Fruit fly (Drosophila melanogaster) whole organism, embryonic: ENCODE data around the gene CG13085.
A peak's percentile ranks its signal among the peaks of the same experiment; 100 is the strongest.

Source experiments
- CG10431 ChIP-seq: fragments of 200-800 bp; sonication (Bioruptor generic); optimal IDR thresholded peaks from 3 replicates; lab custom pipeline; 2018; ENCODE audit warnings: missing biosample characterization, mild to moderate bottlenecking, missing genetic modification characterization
- CG10543 ChIP-seq: fragments of 200-800 bp; sonication (Bioruptor generic); optimal IDR thresholded peaks from 3 replicates; lab custom pipeline; 2017; ENCODE audit warnings: missing biosample characterization, mild to moderate bottlenecking, missing genetic modification characterization, moderate library complexity
- CG10565 ChIP-seq: fragments of 200-800 bp; sonication (Bioruptor generic); optimal IDR thresholded peaks from 3 replicates; lab custom pipeline; 2016; ENCODE audit warnings: missing biosample characterization, mild to moderate bottlenecking, missing genetic modification characterization
- CG10979 ChIP-seq: fragments of 200-800 bp; sonication (Bioruptor generic); optimal IDR thresholded peaks from 2 replicates; lab custom pipeline; 2018; ENCODE audit warnings: missing biosample characterization, mild to moderate bottlenecking, missing genetic modification characterization, moderate library complexity
- CG11247 ChIP-seq: fragments of 200-800 bp; sonication (Bioruptor generic); IDR thresholded peaks from 2 replicates; pipeline ENCODE4 v1.3.6; 2022; ENCODE audit warnings: missing biosample characterization, missing genetic modification characterization
- CG12219 ChIP-seq: fragments of 200-800 bp; sonication (Bioruptor generic); optimal IDR thresholded peaks from 3 replicates; lab custom pipeline; 2018; ENCODE audit warnings: missing biosample characterization, mild to moderate bottlenecking, missing genetic modification characterization
- CG1529 ChIP-seq: fragments of 200-800 bp; sonication (Bioruptor generic); optimal IDR thresholded peaks from 3 replicates; lab custom pipeline; 2018; ENCODE audit warnings: missing biosample characterization, missing genetic modification characterization
- CG16779 ChIP-seq: fragments of 200-800 bp; sonication (Bioruptor generic); IDR thresholded peaks from 2 replicates; pipeline ENCODE4 v1.3.6; 2022; ENCODE audit warnings: missing biosample characterization, missing genetic modification characterization
- CG17328 ChIP-seq: fragments of 200-800 bp; sonication (Bioruptor generic); IDR thresholded peaks from 2 replicates; pipeline ENCODE4 v1.3.6; 2022; ENCODE audit warnings: missing biosample characterization, missing genetic modification characterization
- CG17612 ChIP-seq: fragments of 200-800 bp; sonication (Bioruptor generic); IDR thresholded peaks from 2 replicates; pipeline ENCODE4 v1.3.6; 2022; ENCODE audit warnings: missing biosample characterization, missing genetic modification characterization
- CG17802 ChIP-seq: fragments of 200-800 bp; sonication (Bioruptor generic); optimal IDR thresholded peaks from 2 replicates; lab custom pipeline; 2018; ENCODE audit warnings: missing biosample characterization, mild to moderate bottlenecking, missing genetic modification characterization, moderate library complexity
- CG3847 ChIP-seq: fragments of 200-800 bp; sonication (Bioruptor generic); IDR thresholded peaks from 2 replicates; pipeline ENCODE4 v1.3.6; 2022; ENCODE audit warnings: missing biosample characterization, missing genetic modification characterization
- CG4328 ChIP-seq: fragments of 200-800 bp; sonication (Bioruptor generic); optimal IDR thresholded peaks from 3 replicates; lab custom pipeline; 2017; ENCODE audit warnings: missing biosample characterization, missing genetic modification reagents, missing genetic modification characterization
- CG4707 ChIP-seq: fragments of 200-800 bp; sonication (Bioruptor generic); optimal IDR thresholded peaks from 2 replicates; lab custom pipeline; 2018; ENCODE audit warnings: missing biosample characterization, mild to moderate bottlenecking, missing genetic modification characterization, moderate library complexity
- CG6791 ChIP-seq: fragments of 200-800 bp; sonication (Bioruptor generic); IDR thresholded peaks from 3 replicates; pipeline ENCODE4 v1.3.6; 2022; ENCODE audit warnings: missing biosample characterization, missing genetic modification characterization; ENCODE audit not compliant: partially characterized antibody
- CG7357 ChIP-seq: fragments of 200-800 bp; sonication (Bioruptor generic); IDR thresholded peaks from 3 replicates; pipeline ENCODE4 v1.3.6; 2022; ENCODE audit warnings: missing biosample characterization, missing genetic modification characterization
- CG8944 ChIP-seq: fragments of 200-800 bp; sonication (Bioruptor generic); optimal IDR thresholded peaks from 3 replicates; lab custom pipeline; 2016; ENCODE audit warnings: missing biosample characterization, missing genetic modification characterization
- CG9609 ChIP-seq: fragments of 200-800 bp; sonication (Bioruptor generic); optimal IDR thresholded peaks from 3 replicates; lab custom pipeline; 2016; ENCODE audit warnings: missing biosample characterization, missing genetic modification characterization
- CG9932 ChIP-seq: fragments of 200-800 bp; sonication (Bioruptor generic); IDR thresholded peaks from 2 replicates; pipeline ENCODE4 v1.3.6; 2022; ENCODE audit warnings: missing biosample characterization, missing genetic modification characterization
- Dek ChIP-seq: fragments of 200-800 bp; sonication (Bioruptor generic); optimal IDR thresholded peaks from 3 replicates; lab custom pipeline; 2019; ENCODE audit warnings: missing biosample characterization, mild to moderate bottlenecking, missing genetic modification characterization, moderate library complexity
- Dll ChIP-seq: fragments of 200-800 bp; sonication (Bioruptor generic); IDR thresholded peaks from 4 replicates; pipeline ENCODE4 v1.3.6; 2022; ENCODE audit warnings: missing biosample characterization, missing genetic modification characterization; ENCODE audit not compliant: partially characterized antibody
- Eip74EF ChIP-seq, 2 experiments: fragments of 200-800 bp in 1 of 2; fragments of >200 bp in 1 of 2; sonication (Bioruptor generic) in 1 of 2; optimal IDR thresholded peaks; 2 replicates each; lab custom pipeline; 2017 to 2019; ENCODE audit warnings: missing biosample characterization in 2 of 2, missing genetic modification characterization in 2 of 2, mild to moderate bottlenecking in 1 of 2, moderate library complexity in 1 of 2
- HLHmδ ChIP-seq: fragments of 200-800 bp; sonication (Bioruptor generic); optimal IDR thresholded peaks from 2 replicates; lab custom pipeline; 2018; ENCODE audit warnings: missing biosample characterization, mild to moderate bottlenecking, missing genetic modification characterization, moderate library complexity
- Hey ChIP-seq: fragments of 200-800 bp; sonication (Bioruptor generic); optimal IDR thresholded peaks from 3 replicates; lab custom pipeline; 2018; ENCODE audit warnings: missing biosample characterization, mild to moderate bottlenecking, missing genetic modification characterization
- Hmr ChIP-seq: fragments of 200-800 bp; sonication (Bioruptor generic); optimal IDR thresholded peaks from 3 replicates; lab custom pipeline; 2017; ENCODE audit warnings: mild to moderate bottlenecking, missing biosample characterization, missing genetic modification reagents, missing genetic modification characterization
- Hr51 ChIP-seq, 2 experiments: fragments of 200-800 bp; sonication (Bioruptor generic); optimal IDR thresholded peaks; 2 replicates in 1 of 2; 3 replicates in 1 of 2; lab custom pipeline; 2016 to 2018; ENCODE audit warnings: missing biosample characterization in 2 of 2, missing genetic modification characterization in 2 of 2, mild to moderate bottlenecking in 1 of 2, moderate library complexity in 1 of 2
- Sox100B ChIP-seq: fragments of 200-800 bp; sonication (Bioruptor generic); optimal IDR thresholded peaks from 3 replicates; lab custom pipeline; 2018; ENCODE audit warnings: missing biosample characterization, mild to moderate bottlenecking, missing genetic modification characterization
- az2 ChIP-seq: fragments of 200-800 bp; sonication (Bioruptor generic); optimal IDR thresholded peaks from 3 replicates; lab custom pipeline; 2016; ENCODE audit warnings: missing biosample characterization, missing genetic modification characterization
- ci ChIP-seq: fragments of 200-800 bp; sonication (Bioruptor generic); IDR thresholded peaks from 3 replicates; pipeline ENCODE4 v1.3.6; 2022; ENCODE audit warnings: missing biosample characterization, missing genetic modification characterization
- crp ChIP-seq, 2 experiments: fragments of 200-800 bp; sonication (Bioruptor generic); optimal IDR thresholded peaks; 2 replicates in 1 of 2; 3 replicates in 1 of 2; lab custom pipeline; 2017; ENCODE audit warnings: missing biosample characterization in 2 of 2, missing genetic modification characterization in 2 of 2, mild to moderate bottlenecking in 1 of 2, moderate library complexity in 1 of 2
- en ChIP-seq: fragments of 200-800 bp; sonication (Bioruptor generic); optimal IDR thresholded peaks from 2 replicates; lab custom pipeline; 2016; ENCODE audit warnings: missing biosample characterization, missing genetic modification characterization
- exex ChIP-seq: fragments of 200-800 bp; sonication (Bioruptor generic); optimal IDR thresholded peaks from 4 replicates; lab custom pipeline; 2018; ENCODE audit warnings: missing biosample characterization, mild to moderate bottlenecking, missing genetic modification characterization, moderate library complexity
- eyg ChIP-seq: fragments of 200-800 bp; sonication (Bioruptor generic); optimal IDR thresholded peaks from 3 replicates; lab custom pipeline; 2016; ENCODE audit warnings: missing biosample characterization, missing genetic modification characterization
- gcm2 ChIP-seq: fragments of 200-800 bp; sonication (Bioruptor generic); optimal IDR thresholded peaks from 2 replicates; lab custom pipeline; 2016; ENCODE audit warnings: missing biosample characterization, missing genetic modification characterization
- hth ChIP-seq: fragments of >200 bp; optimal IDR thresholded peaks from 2 replicates; lab custom pipeline; 2017; ENCODE audit warnings: inconsistent platforms
- nerfin-1 ChIP-seq: fragments of 200-800 bp; sonication (Bioruptor generic); optimal IDR thresholded peaks from 3 replicates; lab custom pipeline; 2019; ENCODE audit warnings: missing biosample characterization, mild to moderate bottlenecking, missing genetic modification characterization, moderate library complexity
- pan ChIP-seq, 4 experiments: fragments of >200 bp in 3 of 4; fragments of 200-800 bp in 1 of 4; sonication (Bioruptor generic) in 1 of 4; optimal IDR thresholded peaks in 3 of 4; IDR thresholded peaks in 1 of 4; 2 replicates each; pipeline versions ENCODE4 v1.3.6 to Lab custom; 2017 to 2022; ENCODE audit warnings: missing biosample characterization in 2 of 4, missing genetic modification characterization in 2 of 4, mixed read lengths in 1 of 4
- pb ChIP-seq: fragments of 200-800 bp; sonication (Bioruptor generic); optimal IDR thresholded peaks from 3 replicates; lab custom pipeline; 2016; ENCODE audit warnings: missing biosample characterization, missing genetic modification characterization
- ranshi ChIP-seq: fragments of 200-800 bp; sonication (Bioruptor generic); IDR thresholded peaks from 2 replicates; pipeline ENCODE4 v1.3.6; 2022; ENCODE audit warnings: missing biosample characterization, missing genetic modification characterization
- ro ChIP-seq: fragments of 200-800 bp; sonication (Bioruptor generic); IDR thresholded peaks from 2 replicates; pipeline ENCODE4 v1.3.6; 2022; ENCODE audit warnings: missing biosample characterization, missing genetic modification characterization
- shn ChIP-seq: fragments of 200-800 bp; sonication (Bioruptor generic); optimal IDR thresholded peaks from 3 replicates; lab custom pipeline; 2016; ENCODE audit warnings: missing biosample characterization, missing genetic modification characterization
- slou ChIP-seq: fragments of 200-800 bp; sonication (Bioruptor generic); optimal IDR thresholded peaks from 3 replicates; lab custom pipeline; 2016; ENCODE audit warnings: missing biosample characterization, missing genetic modification characterization
- tio ChIP-seq: fragments of 200-800 bp; sonication (Bioruptor generic); optimal IDR thresholded peaks from 2 replicates; lab custom pipeline; 2017; ENCODE audit warnings: missing biosample characterization, missing genetic modification characterization, inconsistent platforms
- usp ChIP-seq: fragments of >200 bp; optimal IDR thresholded peaks from 2 replicates; lab custom pipeline; 2017; ENCODE audit warnings: missing biosample characterization, missing genetic modification characterization
- vfl ChIP-seq: fragments of 200-800 bp; sonication (Bioruptor generic); optimal IDR thresholded peaks from 2 replicates; lab custom pipeline; 2016; ENCODE audit warnings: missing biosample characterization, missing genetic modification characterization
- wek ChIP-seq: fragments of 200-800 bp; sonication (Bioruptor generic); optimal IDR thresholded peaks from 3 replicates; lab custom pipeline; 2018; ENCODE audit warnings: missing biosample characterization, mild to moderate bottlenecking, missing genetic modification characterization, moderate library complexity
- wor ChIP-seq: fragments of 200-800 bp; sonication (Bioruptor generic); IDR thresholded peaks from 2 replicates; pipeline ENCODE4 v1.3.6; 2022; ENCODE audit warnings: missing biosample characterization, missing genetic modification characterization
- yki ChIP-seq: fragments of >200 bp; optimal IDR thresholded peaks from 3 replicates; lab custom pipeline; 2018
- zfh1 ChIP-seq: fragments of 200-800 bp; sonication (Bioruptor generic); IDR thresholded peaks from 3 replicates; pipeline ENCODE4 v1.3.6; 2022; ENCODE audit warnings: missing biosample characterization, missing genetic modification characterization

Gene CG13085

dm6 chr2L:19439598-19440230 is 15.9 kb downstream of the CG13085 start (continued):
- no peak for TF ChIP-seq hth (lab: Kevin White, UChicago)
- TF ChIP-seq ro (GFP tag; lab: Robert Waterston, UW) = no peak
- TF ChIP-seq ci (GFP tag; lab: Robert Waterston, UW) = peak; percentile 97
- TF ChIP-seq Dek (tag; lab: Kevin White, UChicago) = peak; percentile 55
- TF ChIP-seq usp (GFP tag; lab: Kevin White, UChicago) = no peak
- TF ChIP-seq CG9609 (GFP tag; lab: Kevin White, UChicago) = peak; percentile 56
- peak; percentile 46 for TF ChIP-seq tio
- TF ChIP-seq CG4328 = peak; percentile 51
- TF ChIP-seq CG17328 (GFP tag; lab: Robert Waterston, UW) = peak; percentile 94
- TF ChIP-seq CG10565 (GFP tag; lab: Kevin White, UChicago) = no peak
- peak; percentile 71 for TF ChIP-seq Hmr (GFP tag; lab: Kevin White, UChicago)
- peak; percentile 88 for TF ChIP-seq wor (GFP tag; lab: Robert Waterston, UW)
- peak; percentile 25 for TF ChIP-seq exex (tag; lab: Kevin White, UChicago)
- TF ChIP-seq Eip74EF (GFP tag; optimal IDR thresholded peaks at IDR 0.05; lab: Kevin White, UChicago) = peak in 1 of 2 experiments; percentile 72
- peak; percentile 41; the same call in 2 of the 3 replicates for TF ChIP-seq zfh1 (GFP tag; lab: Robert Waterston, UW)
- TF ChIP-seq wek (GFP tag; lab: Kevin White, UChicago) = peak; percentile 64
- no peak for TF ChIP-seq Hey (tag; lab: Kevin White, UChicago)
- peak; percentile 89 for TF ChIP-seq CG4707 (GFP tag; lab: Kevin White, UChicago)
- no peak for TF ChIP-seq pan (optimal IDR thresholded peaks at IDR 0.05; lab: Kevin White, UChicago)
- peak in 1 of 2 experiments; percentile 82 for TF ChIP-seq pan (GFP tag; optimal IDR thresholded peaks at IDR 0.05 in 1 of 2, IDR thresholded peaks at IDR 0.05 in 1 of 2)
- peak; percentile 61 for TF ChIP-seq nerfin-1 (tag; lab: Kevin White, UChicago)
- no peak for TF ChIP-seq CG6791
- peak; percentile 65; the same call in 1 of the 2 replicates for TF ChIP-seq CG16779
- peak; percentile 31 for TF ChIP-seq shn (GFP tag; lab: Kevin White, UChicago)
- peak; percentile 50 for TF ChIP-seq az2 (GFP tag; lab: Kevin White, UChicago)
- TF ChIP-seq slou = no peak
- TF ChIP-seq ranshi (GFP tag; lab: Robert Waterston, UW) = peak; percentile 93
- 0 out of 4 replicates have a peak, but pooled peaks have one; percentile 12 for TF ChIP-seq Dll (GFP tag; lab: Robert Waterston, UW)
- TF ChIP-seq CG11247 (GFP tag; lab: Robert Waterston, UW) = peak; percentile 53; the same call in 1 of the 2 replicates
- peak; percentile 86 for TF ChIP-seq CG12219
- TF ChIP-seq gcm2 (GFP tag; lab: Kevin White, UChicago) = peak; percentile 57
- TF ChIP-seq HLHmδ (GFP tag; lab: Kevin White, UChicago) = no peak
- TF ChIP-seq yki (lab: Kevin White, UChicago) = no peak
- peak; percentile 93 for TF ChIP-seq en (GFP tag; lab: Kevin White, UChicago)
- TF ChIP-seq CG7357 = peak; percentile 45; the same call in 1 of the 3 replicates
- TF ChIP-seq eyg (GFP tag; lab: Kevin White, UChicago) = peak; percentile 60
- peak; percentile 65 for TF ChIP-seq Sox100B
- peak; percentile 6 for TF ChIP-seq CG17802 (tag; lab: Kevin White, UChicago)
- TF ChIP-seq Hr51 (GFP tag; optimal IDR thresholded peaks at IDR 0.05; lab: Kevin White, UChicago) = peak; percentile 87 to 94
- peak; percentile 63 for TF ChIP-seq CG9932
- peak; percentile 73 for TF ChIP-seq CG10979
- no peak for TF ChIP-seq CG17612
- no peak for TF ChIP-seq CG10431 (GFP tag; lab: Kevin White, UChicago)
- TF ChIP-seq CG8944 (GFP tag; lab: Kevin White, UChicago) = peak; percentile 42
- TF ChIP-seq CG10543 (GFP tag; lab: Kevin White, UChicago) = peak; percentile 33
- peak; percentile 64 for TF ChIP-seq pb (GFP tag; lab: Kevin White, UChicago)
- TF ChIP-seq CG3847 (GFP tag; lab: Robert Waterston, UW) = peak; percentile 90
- TF ChIP-seq CG1529 = peak; percentile 47
- peak in 1 of 2 experiments; percentile 60 for TF ChIP-seq crp (GFP tag; optimal IDR thresholded peaks at IDR 0.05; lab: Kevin White, UChicago)
- TF ChIP-seq vfl (GFP tag; lab: Kevin White, UChicago) = peak; percentile 44
